Fruit fly (Drosophila melanogaster) whole organism, embryonic: ENCODE measurements around the gene CG42728.

Experiments used
- CG10565 ChIP-seq: fragments of 200-800 bp; sonication (Bioruptor generic); optimal IDR thresholded peaks from 3 replicates; lab custom pipeline; 2016; ENCODE audit warnings: missing biosample characterization, mild to moderate bottlenecking, missing genetic modification characterization
- CG11085 ChIP-seq: fragments of 200-800 bp; sonication (Bioruptor generic); IDR thresholded peaks from 2 replicates; pipeline ENCODE4 v1.3.6; 2022; ENCODE audit warnings: missing biosample characterization, missing genetic modification characterization
- CG11093 ChIP-seq: fragments of 200-800 bp; sonication (Bioruptor generic); IDR thresholded peaks from 3 replicates; pipeline ENCODE4 v1.3.6; 2022; ENCODE audit warnings: missing biosample characterization, missing genetic modification characterization
- CG11560 ChIP-seq: fragments of 200-800 bp; sonication (Bioruptor generic); IDR thresholded peaks from 3 replicates; pipeline ENCODE4 v1.3.6; 2022; ENCODE audit warnings: missing biosample characterization, missing genetic modification characterization
- CG12299 ChIP-seq: fragments of 200-800 bp; sonication (Bioruptor generic); optimal IDR thresholded peaks from 2 replicates; lab custom pipeline; 2018; ENCODE audit warnings: missing biosample characterization, mild to moderate bottlenecking, missing genetic modification characterization
- CG13296 ChIP-seq: fragments of 200-800 bp; sonication (Bioruptor generic); optimal IDR thresholded peaks from 3 replicates; lab custom pipeline; 2018; ENCODE audit warnings: missing biosample characterization, mild to moderate bottlenecking, missing genetic modification characterization
- CG1602 ChIP-seq: fragments of 200-800 bp; sonication (Bioruptor generic); optimal IDR thresholded peaks from 3 replicates; lab custom pipeline; 2016; ENCODE audit warnings: missing biosample characterization, missing genetic modification characterization
- CG16813 ChIP-seq: fragments of 200-800 bp; sonication (Bioruptor generic); IDR thresholded peaks from 3 replicates; pipeline ENCODE4 v1.3.6; 2022; ENCODE audit warnings: missing biosample characterization, missing genetic modification characterization; ENCODE audit not compliant: partially characterized antibody
- CG17568 ChIP-seq: fragments of 200-800 bp; sonication (Bioruptor generic); optimal IDR thresholded peaks from 2 replicates; lab custom pipeline; 2018; ENCODE audit warnings: missing biosample characterization, mild to moderate bottlenecking, missing genetic modification characterization, moderate library complexity
- CG32767 ChIP-seq: fragments of 200-800 bp; sonication (Bioruptor generic); IDR thresholded peaks from 2 replicates; pipeline ENCODE4 v1.3.6; 2022; ENCODE audit warnings: missing biosample characterization, missing genetic modification characterization
- CG4424 ChIP-seq: fragments of 200-800 bp; sonication (Bioruptor generic); optimal IDR thresholded peaks from 3 replicates; lab custom pipeline; 2016; ENCODE audit warnings: missing biosample characterization, missing genetic modification characterization
- CG4707 ChIP-seq: fragments of 200-800 bp; sonication (Bioruptor generic); optimal IDR thresholded peaks from 2 replicates; lab custom pipeline; 2018; ENCODE audit warnings: missing biosample characterization, mild to moderate bottlenecking, missing genetic modification characterization, moderate library complexity
- CG7372 ChIP-seq: fragments of 200-800 bp; sonication (Bioruptor generic); IDR thresholded peaks from 2 replicates; pipeline ENCODE4 v1.3.6; 2022; ENCODE audit warnings: missing biosample characterization, missing genetic modification characterization
- CG7987 ChIP-seq: fragments of 200-800 bp; sonication (Bioruptor generic); optimal IDR thresholded peaks from 2 replicates; lab custom pipeline; 2018; ENCODE audit warnings: missing biosample characterization, mild to moderate bottlenecking, missing genetic modification characterization, moderate library complexity
- CG8924 ChIP-seq: fragments of 200-800 bp; optimal IDR thresholded peaks from 3 replicates; lab custom pipeline; 2019; ENCODE audit warnings: missing biosample characterization, mild to moderate bottlenecking, missing genetic modification characterization, moderate library complexity
- CG9727 ChIP-seq: fragments of 200-800 bp; sonication (Bioruptor generic); optimal IDR thresholded peaks from 3 replicates; lab custom pipeline; 2017; ENCODE audit warnings: missing biosample characterization, mild to moderate bottlenecking, missing genetic modification characterization
- CG9797 ChIP-seq: fragments of 200-800 bp; sonication (Bioruptor generic); optimal IDR thresholded peaks from 3 replicates; lab custom pipeline; 2018; ENCODE audit warnings: missing biosample characterization, mild to moderate bottlenecking, missing genetic modification characterization
- D19A ChIP-seq: fragments of 200-800 bp; optimal IDR thresholded peaks from 3 replicates; lab custom pipeline; 2019; ENCODE audit warnings: missing biosample characterization, mild to moderate bottlenecking, missing genetic modification characterization, moderate library complexity
- Deaf1 ChIP-seq: fragments of 200-800 bp; optimal IDR thresholded peaks from 3 replicates; lab custom pipeline; 2019; ENCODE audit warnings: missing biosample characterization, mild to moderate bottlenecking, missing genetic modification characterization, moderate library complexity
- Hr3 ChIP-seq: fragments of 200-800 bp; sonication (Bioruptor generic); optimal IDR thresholded peaks from 3 replicates; lab custom pipeline; 2016; ENCODE audit warnings: missing biosample characterization, missing genetic modification characterization
- Hr51 ChIP-seq, 2 experiments: fragments of 200-800 bp; sonication (Bioruptor generic); optimal IDR thresholded peaks; 2 replicates in 1 of 2; 3 replicates in 1 of 2; lab custom pipeline; 2016 to 2018; ENCODE audit warnings: missing biosample characterization in 2 of 2, missing genetic modification characterization in 2 of 2, mild to moderate bottlenecking in 1 of 2, moderate library complexity in 1 of 2
- Kr ChIP-seq: fragments of 200-800 bp; sonication (Bioruptor generic); optimal IDR thresholded peaks from 2 replicates; lab custom pipeline; 2017; ENCODE audit warnings: missing biosample characterization, mild to moderate bottlenecking, missing genetic modification characterization
- Med ChIP-seq: fragments of 200-800 bp; sonication (Bioruptor generic); peaks from one replicate; lab custom pipeline; 2016; ENCODE audit warnings: missing biosample characterization, missing genetic modification characterization, mild to moderate bottlenecking, inconsistent platforms, moderate library complexity
- Spps ChIP-seq: fragments of 200-800 bp; sonication (Bioruptor generic); optimal IDR thresholded peaks from 2 replicates; lab custom pipeline; 2018; ENCODE audit warnings: missing biosample characterization, mild to moderate bottlenecking, missing genetic modification characterization
- Taf1 ChIP-seq: fragments of 200-800 bp; sonication (Bioruptor generic); IDR thresholded peaks from 2 replicates; pipeline ENCODE4 v1.3.6; 2022; ENCODE audit warnings: missing biosample characterization, missing genetic modification characterization
- br ChIP-seq: fragments of >200 bp; optimal IDR thresholded peaks from 2 replicates; lab custom pipeline; 2017
- cas ChIP-seq: fragments of 200-800 bp; sonication (Bioruptor generic); IDR thresholded peaks from 2 replicates; pipeline ENCODE4 v1.3.6; 2022; ENCODE audit warnings: missing biosample characterization, missing genetic modification characterization
- chif ChIP-seq, 2 experiments: fragments of 200-800 bp; sonication (Bioruptor generic); optimal IDR thresholded peaks; 3 replicates each; lab custom pipeline; 2016; ENCODE audit warnings: missing biosample characterization in 2 of 2, missing genetic modification characterization in 2 of 2
- chm ChIP-seq: fragments of 200-800 bp; sonication (Bioruptor generic); IDR thresholded peaks from 2 replicates; pipeline ENCODE4 v1.3.6; 2022; ENCODE audit warnings: missing biosample characterization, missing genetic modification characterization
- corto ChIP-seq: fragments of 200-800 bp; sonication (Bioruptor generic); optimal IDR thresholded peaks from 2 replicates; lab custom pipeline; 2016; ENCODE audit warnings: missing biosample characterization, mild to moderate bottlenecking, missing genetic modification characterization, moderate library complexity
- fu2 ChIP-seq: fragments of 200-800 bp; sonication (Bioruptor generic); optimal IDR thresholded peaks from 2 replicates; lab custom pipeline; 2016; ENCODE audit warnings: missing biosample characterization, missing genetic modification characterization
- knrl ChIP-seq: fragments of 200-800 bp; sonication (Bioruptor generic); IDR thresholded peaks from 3 replicates; pipeline ENCODE4 v1.3.6; 2022; ENCODE audit warnings: missing biosample characterization, missing genetic modification characterization; ENCODE audit not compliant: partially characterized antibody
- lbe ChIP-seq: fragments of 200-800 bp; sonication (Bioruptor generic); optimal IDR thresholded peaks from 2 replicates; lab custom pipeline; 2016; ENCODE audit warnings: missing biosample characterization, mild to moderate bottlenecking, missing genetic modification characterization
- otp ChIP-seq: fragments of 200-800 bp; sonication (Bioruptor generic); IDR thresholded peaks from 3 replicates; pipeline ENCODE4, ENCODE4 v1.3.6; 2022; ENCODE audit warnings: missing biosample characterization, missing genetic modification characterization
- repo ChIP-seq: fragments of 200-800 bp; sonication (Bioruptor generic); optimal IDR thresholded peaks from 2 replicates; lab custom pipeline; 2016; ENCODE audit warnings: missing biosample characterization, missing genetic modification characterization
- rib ChIP-seq: fragments of 200-800 bp; sonication (Bioruptor generic); IDR thresholded peaks from 2 replicates; pipeline ENCODE4 v1.3.6; 2022; ENCODE audit warnings: missing biosample characterization, missing genetic modification characterization
- sc ChIP-seq, 3 experiments: fragments of >200 bp in 2 of 3; fragments of 200-800 bp in 1 of 3; sonication (Bioruptor generic) in 1 of 3; optimal IDR thresholded peaks; 2 replicates in 2 of 3; 3 replicates in 1 of 3; lab custom pipeline; 2017; ENCODE audit warnings: mild to moderate bottlenecking in 1 of 3, missing biosample characterization in 1 of 3, missing genetic modification characterization in 1 of 3, missing genetic modification reagents in 1 of 3
- sens ChIP-seq: fragments of 200-800 bp; sonication (Bioruptor generic); peaks from one replicate; lab custom pipeline; 2016; ENCODE audit warnings: missing biosample characterization, missing genetic modification characterization
- seq ChIP-seq: fragments of 200-800 bp; sonication (Bioruptor generic); IDR thresholded peaks from 2 replicates; pipeline ENCODE4 v1.3.6; 2022; ENCODE audit warnings: missing biosample characterization, missing genetic modification characterization
- stwl ChIP-seq: fragments of 200-800 bp; sonication (Bioruptor generic); optimal IDR thresholded peaks from 3 replicates; lab custom pipeline; 2018; ENCODE audit warnings: missing biosample characterization, mild to moderate bottlenecking, missing genetic modification characterization, moderate library complexity
- sug ChIP-seq: fragments of 200-800 bp; optimal IDR thresholded peaks from 2 replicates; lab custom pipeline; 2019; ENCODE audit warnings: missing biosample characterization, mild to moderate bottlenecking, missing genetic modification characterization, moderate library complexity
- zfh1 ChIP-seq: fragments of 200-800 bp; sonication (Bioruptor generic); IDR thresholded peaks from 3 replicates; pipeline ENCODE4 v1.3.6; 2022; ENCODE audit warnings: missing biosample characterization, missing genetic modification characterization

CG42728 gene

DNA sequence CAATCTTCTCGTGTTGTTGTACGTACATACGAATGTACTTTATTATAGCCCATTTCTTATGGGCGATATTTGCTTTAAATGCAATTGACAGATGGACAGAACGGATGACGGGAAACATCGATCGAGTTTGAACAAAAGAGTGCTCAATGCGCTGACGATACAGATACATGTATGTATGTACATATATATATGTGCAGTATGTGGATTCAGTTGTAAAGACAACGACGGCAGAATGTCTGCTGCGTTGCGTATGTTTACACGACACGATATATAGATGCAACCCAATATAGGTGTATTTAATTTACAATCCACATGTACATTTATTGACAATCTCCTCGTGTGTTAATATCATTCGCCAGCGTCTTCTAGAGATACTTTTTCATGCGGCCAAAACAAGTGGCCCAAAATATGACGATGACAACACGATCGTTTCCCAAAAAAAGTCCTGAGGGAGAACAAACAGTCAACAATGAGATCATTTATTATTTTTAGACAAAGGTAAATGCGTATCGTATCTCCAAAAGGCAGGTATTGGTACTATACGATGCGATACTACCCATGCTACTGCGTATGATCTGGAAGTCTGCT lies 2.7 kb upstream of the CG42728 start (continued):
- TF ChIP-seq CG7372 (GFP tag; lab: Robert Waterston, UW) (no peak), chm (GFP tag; lab: Robert Waterston, UW) (peak; percentile 66), CG11085 (GFP tag; lab: Robert Waterston, UW) (no peak), CG4707 (GFP tag; lab: Kevin White, UChicago) (peak; percentile 40), CG7987 (no peak), CG12299 (tag; lab: Kevin White, UChicago) (peak; percentile 35), repo (no peak), corto (no peak), CG11093 (GFP tag; lab: Robert Waterston, UW) (no peak), Spps (no peak), Kr (GFP tag; lab: Kevin White, UChicago) (no peak), cas (GFP tag; lab: Robert Waterston, UW) (no peak), stwl (tag; lab: Kevin White, UChicago) (no peak), CG10565 (GFP tag; lab: Kevin White, UChicago) (no peak), lbe (GFP tag; lab: Kevin White, UChicago) (peak; percentile 12), CG17568 (peak; percentile 19)

DNA sequence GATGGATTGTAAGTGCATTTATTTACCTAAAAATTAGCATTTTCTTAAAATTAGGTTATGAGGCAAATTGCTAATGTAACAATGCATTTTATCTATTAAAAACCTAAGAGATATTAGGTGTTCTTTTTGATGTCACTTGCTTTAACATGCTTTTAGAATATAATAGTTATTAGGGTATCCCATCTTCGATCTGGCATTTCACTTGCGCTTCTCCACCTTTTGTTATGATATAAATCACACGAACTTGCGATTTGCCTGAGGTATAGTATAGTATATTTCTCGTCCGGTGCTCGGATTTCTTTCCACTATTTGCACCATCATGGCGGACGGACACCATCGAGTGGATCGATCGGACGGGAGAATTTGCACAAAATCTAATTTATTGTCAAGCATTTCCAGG lies 2.1 kb upstream of the CG42728 start:
- TF ChIP-seq CG16813 (GFP tag; lab: Robert Waterston, UW) (no peak), Med (peak; percentile 66), br (lab: Kevin White, UChicago) (no peak), D19A (tag; lab: Kevin White, UChicago) (peak; percentile 58), Hr51 (GFP tag; optimal IDR thresholded peaks at IDR 0.05; lab: Kevin White, UChicago) (no peak), Deaf1 (tag; lab: Kevin White, UChicago) (no peak), rib (GFP tag; lab: Robert Waterston, UW) (no peak)

DNA sequence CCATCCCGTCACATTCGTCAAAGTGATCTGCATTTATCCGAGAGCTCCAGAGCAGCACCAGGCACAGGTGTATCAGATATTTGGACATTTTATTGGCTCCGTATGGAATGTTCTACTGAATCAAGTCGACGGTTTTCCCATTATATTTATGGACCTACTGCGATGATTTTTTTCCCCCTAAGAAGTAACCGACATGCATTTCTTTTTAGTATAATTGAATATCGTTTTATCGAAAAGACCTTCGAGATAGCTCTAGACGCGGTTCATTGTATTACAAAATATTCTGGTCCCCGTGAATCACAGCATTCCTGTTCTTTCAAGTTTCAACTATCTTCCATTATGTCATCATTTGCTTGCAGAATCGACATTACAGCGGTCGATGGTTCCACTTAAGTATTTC lies 1.1 kb upstream of the CG42728 start, which contains the start of gene obst-H:
obst-H (minus strand) TSS at position 101 of the 400 bp plus-strand sequence.
- TF ChIP-seq CG9727 (GFP tag; lab: Kevin White, UChicago) (no peak), sens (GFP tag; lab: Kevin White, UChicago) (peak; percentile 7)
- TF ChIP-seq, all 482 proteins: peak for 1

DNA sequence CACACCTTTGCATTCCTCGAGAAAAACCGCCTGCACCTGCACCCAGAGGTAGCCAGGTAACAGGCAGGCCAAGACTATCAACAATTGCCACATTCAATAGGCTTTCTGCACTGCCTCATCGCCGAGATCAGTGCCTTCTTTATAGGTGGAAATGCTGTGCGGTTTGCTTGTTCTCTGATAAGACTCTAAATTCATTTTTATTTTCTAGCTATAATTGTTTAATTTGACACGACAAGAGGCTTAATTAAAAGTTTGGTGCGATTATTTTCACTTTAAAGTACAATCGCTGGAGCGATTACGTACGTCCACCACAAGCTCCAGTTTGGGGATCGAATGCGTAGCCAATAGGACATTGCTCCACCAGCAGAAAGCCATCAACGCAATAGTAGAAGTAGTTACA lies 580 bp downstream of the CG42728 start, which contains the start of gene CG42729:
CG42729 (minus strand) TSS at position 101 of the 400 bp plus-strand sequence.
- TF ChIP-seq CG8924 (tag; lab: Kevin White, UChicago) (no peak), sug (tag; lab: Kevin White, UChicago) (no peak), chif (GFP tag; optimal IDR thresholded peaks at IDR 0.05; lab: Kevin White, UChicago) (no peak), sc (optimal IDR thresholded peaks at IDR 0.05; lab: Kevin White, UChicago) (no peak), sc (GFP tag; optimal IDR thresholded peaks at IDR 0.05; lab: Kevin White, UChicago) (no peak), Hr3 (GFP tag; lab: Kevin White, UChicago) (no peak), CG13296 (GFP tag; lab: Kevin White, UChicago) (no peak), CG4424 (GFP tag; lab: Kevin White, UChicago) (no peak), seq (no peak), CG9797 (GFP tag; lab: Kevin White, UChicago) (no peak), fu2 (no peak), CG10565 (GFP tag; lab: Kevin White, UChicago) (no peak), repo (no peak), zfh1 (GFP tag; lab: Robert Waterston, UW) (no peak), Taf1 (GFP tag; lab: Robert Waterston, UW) (no peak), CG11560 (tag; lab: Robert Waterston, UW) (no peak), CG32767 (GFP tag; lab: Robert Waterston, UW) (no peak), rib (GFP tag; lab: Robert Waterston, UW) (no peak), knrl (GFP tag; lab: Robert Waterston, UW) (no peak), CG1602 (GFP tag; lab: Kevin White, UChicago) (no peak), otp (GFP tag; lab: Robert Waterston, UW) (no peak)
